Worm (Caenorhabditis elegans) whole organism, L4 larva: ENCODE data around the gene Y37D8A.16.

Experiments
- F26F4.8 ChIP-seq: fragments of 200-800 bp; sonication (Bioruptor generic); conservative IDR thresholded peaks from 2 replicates; pipeline ENCODE4 v1.3.6; 2022; ENCODE audit warnings: missing genetic modification characterization, missing compliant biosample characterization
- F37D6.2 ChIP-seq: sonication (generic microtip); optimal IDR thresholded peaks from 2 replicates; lab custom pipeline; 2016; ENCODE audit warnings: mild to moderate bottlenecking, missing genetic modification characterization, missing compliant biosample characterization
- R02D3.7 ChIP-seq: fragments of 150-350 bp; sonication (generic microtip); optimal IDR thresholded peaks from 3 replicates; lab custom pipeline; 2014; ENCODE audit warnings: missing biosample characterization, missing genetic modification characterization
- T20F7.1 ChIP-seq: fragments of 200-800 bp; sonication (Bioruptor generic); optimal IDR thresholded peaks from 2 replicates; lab custom pipeline; 2018; ENCODE audit warnings: mild to moderate bottlenecking, missing genetic modification characterization, missing compliant biosample characterization
- T26A8.4 ChIP-seq: fragments of 200-800 bp; sonication (Bioruptor generic); IDR thresholded peaks from 2 replicates; pipeline ENCODE4 v1.3.6; 2022; ENCODE audit warnings: missing genetic modification characterization, missing compliant biosample characterization
- Y48G9A.11 ChIP-seq: fragments of 200-800 bp; sonication (Bioruptor generic); IDR thresholded peaks from 2 replicates; pipeline ENCODE4 v1.3.6; 2022; ENCODE audit warnings: missing genetic modification reagents, missing genetic modification characterization, missing compliant biosample characterization
- Y5F2A.4 ChIP-seq: fragments of 200-800 bp; sonication (Bioruptor generic); optimal IDR thresholded peaks from 2 replicates; lab custom pipeline; 2018; ENCODE audit warnings: mild to moderate bottlenecking, missing genetic modification characterization, missing compliant biosample characterization
- Y75B8A.6 ChIP-seq: fragments of 200-800 bp; sonication (Bioruptor generic); IDR thresholded peaks from 2 replicates; pipeline ENCODE4 v1.3.6; 2022; ENCODE audit warnings: missing genetic modification reagents, missing genetic modification characterization, missing compliant biosample characterization
- ama-1 ChIP-seq: fragments of 150-350 bp; optimal IDR thresholded peaks from 2 replicates; lab custom pipeline; 2014; ENCODE audit warnings: inconsistent platforms, mixed read lengths
- attf-4 ChIP-seq: sonication (generic microtip); optimal IDR thresholded peaks from 3 replicates; lab custom pipeline; 2017; ENCODE audit warnings: missing biosample characterization, missing genetic modification characterization
- ceh-44 ChIP-seq: fragments of 200-800 bp; sonication (Bioruptor generic); IDR thresholded peaks from 2 replicates; pipeline ENCODE4 v1.3.6; 2022; ENCODE audit warnings: missing genetic modification reagents, missing genetic modification characterization, missing compliant biosample characterization
- ceh-62 ChIP-seq: sonication (generic microtip); optimal IDR thresholded peaks from 2 replicates; lab custom pipeline; 2017; ENCODE audit warnings: missing biosample characterization, missing genetic modification characterization
- ceh-82 ChIP-seq: sonication (generic microtip); optimal IDR thresholded peaks from 2 replicates; lab custom pipeline; 2017; ENCODE audit warnings: missing biosample characterization, missing genetic modification characterization
- ces-1 ChIP-seq: fragments of 150-350 bp; sonication (generic microtip); optimal IDR thresholded peaks from 4 replicates; lab custom pipeline; 2014; ENCODE audit warnings: missing biosample characterization, missing genetic modification reagents, missing genetic modification characterization
- cey-2 ChIP-seq: sonication (generic microtip); optimal IDR thresholded peaks from 3 replicates; lab custom pipeline; 2017; ENCODE audit warnings: missing genetic modification characterization, mild to moderate bottlenecking, missing compliant biosample characterization, antibody characterized with exemption, borderline replicate concordance; ENCODE audit not compliant: insufficient read depth
- daf-16 ChIP-seq, 3 experiments: sonication (generic microtip); optimal IDR thresholded peaks; 2 replicates each; lab custom pipeline; 2016 to 2017; ENCODE audit warnings: missing genetic modification characterization in 3 of 3, missing genetic modification reagents in 3 of 3, mild to moderate bottlenecking in 2 of 3, missing compliant biosample characterization in 2 of 3, missing biosample characterization in 1 of 3, moderate library complexity in 1 of 3
- dmd-9 ChIP-seq: fragments of 200-800 bp; sonication (Bioruptor generic); IDR thresholded peaks from 2 replicates; pipeline ENCODE4 v1.3.6; 2022; ENCODE audit warnings: missing genetic modification reagents, missing genetic modification characterization, missing compliant biosample characterization
- dve-1 ChIP-seq: sonication (generic microtip); optimal IDR thresholded peaks from 2 replicates; lab custom pipeline; 2017; ENCODE audit warnings: antibody characterized with exemption, mild to moderate bottlenecking, missing genetic modification characterization, missing compliant biosample characterization; ENCODE audit not compliant: insufficient read depth
- egl-43 ChIP-seq: fragments of 200-800 bp; sonication (Bioruptor generic); IDR thresholded peaks from 2 replicates; pipeline ENCODE4 v1.3.6; 2022; ENCODE audit warnings: missing genetic modification reagents, missing genetic modification characterization, missing compliant biosample characterization
- fos-1 ChIP-seq: fragments of 150-350 bp; optimal IDR thresholded peaks from 2 replicates; lab custom pipeline; 2014; ENCODE audit warnings: missing biosample characterization, missing genetic modification characterization
- hmg-1.1 ChIP-seq: fragments of 200-800 bp; sonication (Bioruptor generic); IDR thresholded peaks from 2 replicates; pipeline ENCODE4 v1.3.6; 2022; ENCODE audit warnings: missing genetic modification reagents, missing genetic modification characterization, missing compliant biosample characterization
- lin-1 ChIP-seq: fragments of 200-800 bp; sonication (Bioruptor generic); IDR thresholded peaks from 2 replicates; pipeline ENCODE4 v1.3.6; 2022; ENCODE audit warnings: missing genetic modification reagents, missing genetic modification characterization, missing compliant biosample characterization
- lin-13 ChIP-seq: fragments of 150-350 bp; optimal IDR thresholded peaks from 2 replicates; lab custom pipeline; 2014; ENCODE audit warnings: missing biosample characterization, missing genetic modification reagents, missing genetic modification characterization
- lin-15B ChIP-seq: fragments of 150-350 bp; sonication (generic microtip); optimal IDR thresholded peaks from 3 replicates; lab custom pipeline; 2014; ENCODE audit warnings: missing biosample characterization, missing genetic modification characterization
- lin-38 ChIP-seq: fragments of 200-800 bp; sonication (Bioruptor generic); IDR thresholded peaks from 2 replicates; pipeline ENCODE4 v1.3.6; 2022; ENCODE audit warnings: missing genetic modification reagents, missing genetic modification characterization, missing compliant biosample characterization
- lir-3 ChIP-seq: sonication (generic microtip); optimal IDR thresholded peaks from 2 replicates; lab custom pipeline; 2016; ENCODE audit warnings: mild to moderate bottlenecking, missing genetic modification characterization, missing compliant biosample characterization
- lsy-2 ChIP-seq, 2 experiments: fragments of 150-350 bp in 1 of 2; sonication (generic microtip) in 1 of 2; optimal IDR thresholded peaks; 2 replicates each; lab custom pipeline; 2014 to 2017; ENCODE audit warnings: missing biosample characterization in 2 of 2, missing genetic modification characterization in 2 of 2
- madf-5 ChIP-seq, 2 experiments: fragments of 200-800 bp; sonication (Bioruptor generic); IDR thresholded peaks; 2 replicates each; pipeline ENCODE4 v1.3.6; 2022; ENCODE audit warnings: missing compliant biosample characterization in 2 of 2, missing genetic modification characterization in 2 of 2
- madf-9 ChIP-seq: fragments of 200-800 bp; sonication (Bioruptor generic); conservative IDR thresholded peaks from 2 replicates; pipeline ENCODE4 v1.3.6; 2022; ENCODE audit warnings: missing genetic modification reagents, missing genetic modification characterization, missing compliant biosample characterization
- mep-1 ChIP-seq: fragments of 150-350 bp; sonication (generic microtip); optimal IDR thresholded peaks from 3 replicates; lab custom pipeline; 2014; ENCODE audit warnings: missing biosample characterization, missing genetic modification characterization
- nhr-10 ChIP-seq: fragments of 150-350 bp; optimal IDR thresholded peaks from 2 replicates; lab custom pipeline; 2014; ENCODE audit warnings: missing biosample characterization, missing genetic modification characterization
- nhr-25 ChIP-seq: sonication (generic microtip); optimal IDR thresholded peaks from 2 replicates; lab custom pipeline; 2017; ENCODE audit warnings: missing genetic modification characterization, mild to moderate bottlenecking, missing compliant biosample characterization, antibody characterized with exemption, moderate library complexity, borderline replicate concordance; ENCODE audit not compliant: insufficient read depth
- nhr-42 ChIP-seq: fragments of 200-800 bp; sonication (Bioruptor generic); IDR thresholded peaks from 2 replicates; pipeline ENCODE4 v1.3.6; 2022; ENCODE audit warnings: missing genetic modification characterization, missing compliant biosample characterization
- pha-4 ChIP-seq, 2 experiments: fragments of 150-350 bp in 1 of 2; fragments of 200-800 bp in 1 of 2; sonication (Bioruptor generic) in 1 of 2; IDR thresholded peaks in 1 of 2; optimal IDR thresholded peaks in 1 of 2; 2 replicates each; pipeline versions ENCODE4 v1.3.6 to Lab custom; 2014 to 2022; ENCODE audit warnings: missing genetic modification characterization in 2 of 2, missing genetic modification reagents in 2 of 2, missing biosample characterization in 1 of 2, missing compliant biosample characterization in 1 of 2
- php-3 ChIP-seq: fragments of 200-800 bp; sonication (Bioruptor generic); IDR thresholded peaks from 2 replicates; pipeline ENCODE4 v1.3.6; 2022; ENCODE audit warnings: missing genetic modification reagents, missing genetic modification characterization, missing compliant biosample characterization
- pqm-1 ChIP-seq: sonication (generic microtip); optimal IDR thresholded peaks from 2 replicates; lab custom pipeline; 2017; ENCODE audit warnings: missing biosample characterization, missing genetic modification characterization
- rbr-2 ChIP-seq: sonication (generic microtip); optimal IDR thresholded peaks from 2 replicates; lab custom pipeline; 2016; ENCODE audit warnings: missing genotype, missing genetic modification characterization, missing compliant biosample characterization
- saeg-2 ChIP-seq: fragments of 200-800 bp; sonication (Bioruptor generic); IDR thresholded peaks from 2 replicates; pipeline ENCODE4 v1.3.6; 2022; ENCODE audit warnings: missing genetic modification reagents, missing genetic modification characterization, missing compliant biosample characterization
- skn-1 ChIP-seq: fragments of 150-350 bp; optimal IDR thresholded peaks from 2 replicates; lab custom pipeline; 2014; ENCODE audit warnings: missing biosample characterization, missing genetic modification characterization
- snpc-1.2 ChIP-seq: fragments of 200-800 bp; sonication (Bioruptor generic); IDR thresholded peaks from 2 replicates; pipeline ENCODE4 v1.3.6; 2022; ENCODE audit warnings: missing genetic modification reagents, missing genetic modification characterization, missing compliant biosample characterization
- unc-130 ChIP-seq: sonication (generic microtip); optimal IDR thresholded peaks from 2 replicates; lab custom pipeline; 2016; ENCODE audit warnings: missing genetic modification reagents, missing genetic modification characterization, missing compliant biosample characterization
- vab-7 ChIP-seq: fragments of 200-800 bp; sonication (Bioruptor generic); IDR thresholded peaks from 2 replicates; pipeline ENCODE4 v1.3.6; 2022; ENCODE audit warnings: missing genetic modification reagents, missing genetic modification characterization, missing compliant biosample characterization
- zfp-2 ChIP-seq: sonication (generic microtip); optimal IDR thresholded peaks from 2 replicates; lab custom pipeline; 2016; ENCODE audit warnings: mild to moderate bottlenecking, missing genetic modification characterization, missing compliant biosample characterization
- zip-11 ChIP-seq: fragments of 200-800 bp; sonication (Bioruptor generic); IDR thresholded peaks from 2 replicates; pipeline ENCODE4 v1.3.6; 2022; ENCODE audit warnings: missing genetic modification characterization, missing compliant biosample characterization
- zip-2 ChIP-seq: fragments of 150-350 bp; optimal IDR thresholded peaks from 2 replicates; lab custom pipeline; 2014; ENCODE audit warnings: missing biosample characterization, missing genetic modification characterization
- ztf-11 ChIP-seq: fragments of 150-350 bp; optimal IDR thresholded peaks from 2 replicates; lab custom pipeline; 2014; ENCODE audit warnings: missing biosample characterization, missing genetic modification characterization
- ztf-7 ChIP-seq: fragments of 150-350 bp; optimal IDR thresholded peaks from 2 replicates; lab custom pipeline; 2014; ENCODE audit warnings: missing biosample characterization, missing genetic modification characterization

The Y37D8A.16 gene

ce11 chrIII:12875653-12876052, 42.8 kb downstream of the Y37D8A.16 start:
- TF ChIP-seq unc-130 (GFP tag; lab: Kevin White, UChicago) (peak; percentile 37), madf-9 (no peak), lin-13 (GFP tag; lab: Kevin White, UChicago) (peak; percentile 15), lin-38 (peak; percentile 50), nhr-25 (tag; lab: Kevin White, UChicago) (no peak), lsy-2 (tag; optimal IDR thresholded peaks at IDR 0.05; lab: Kevin White, UChicago) (peak in 1 of 2 experiments; percentile 5), ama-1 (lab: Kevin White, UChicago) (no peak), Y5F2A.4 (GFP tag; lab: Kevin White, UChicago) (no peak)

ce11 chrIII:12874606-12875066, 43.8 kb downstream of the Y37D8A.16 start, which contains the start of the genes mrg-1 and spcs-2:
Gene mrg-1 (minus strand): TSS chrIII:12874656.
Gene spcs-2 (plus strand): TSS chrIII:12875031.
- no peak for TF ChIP-seq ztf-11 (tag; lab: Kevin White, UChicago)
- TF ChIP-seq lin-1 (GFP tag; lab: Robert Waterston, UW), result peak; percentile 37; the same call in 1 of the 2 replicates
- peak; percentile 79 for TF ChIP-seq vab-7 (GFP tag; lab: Robert Waterston, UW)
- TF ChIP-seq pha-4 (GFP tag; IDR thresholded peaks at IDR 0.05; lab: Robert Waterston, UW), result peak; percentile 84
- TF ChIP-seq pha-4 (tag; optimal IDR thresholded peaks at IDR 0.05; lab: Kevin White, UChicago), result peak; percentile 29
- peak; percentile 91 for TF ChIP-seq dve-1 (tag; lab: Kevin White, UChicago)
- 0 out of 2 replicates have a peak, but pooled peaks have one; percentile 42 for TF ChIP-seq ceh-44 (GFP tag; lab: Robert Waterston, UW)
- no peak for TF ChIP-seq skn-1 (tag; lab: Kevin White, UChicago)
- TF ChIP-seq lin-38, result peak; percentile 88
- peak; percentile 32; the same call in 1 of the 2 replicates for TF ChIP-seq php-3 (GFP tag; lab: Robert Waterston, UW)
- TF ChIP-seq dmd-9 (GFP tag; lab: Robert Waterston, UW), result peak; percentile 73
- TF ChIP-seq R02D3.7 (tag; lab: Kevin White, UChicago), result peak; percentile 3
- TF ChIP-seq lir-3, result no peak
- TF ChIP-seq cey-2 (tag; lab: Kevin White, UChicago), result no peak
- peak; percentile 88 for TF ChIP-seq T26A8.4 (GFP tag; lab: Robert Waterston, UW)
- no peak for TF ChIP-seq ceh-62 (tag; lab: Kevin White, UChicago)
- TF ChIP-seq T20F7.1 (GFP tag; lab: Kevin White, UChicago), result no peak
- TF ChIP-seq unc-130 (GFP tag; lab: Kevin White, UChicago), result peak; percentile 93
- no peak for TF ChIP-seq fos-1 (tag; lab: Kevin White, UChicago)
- peak; percentile 83 for TF ChIP-seq hmg-1.1
- TF ChIP-seq Y75B8A.6 (GFP tag; lab: Robert Waterston, UW), result no peak
- no peak for TF ChIP-seq daf-16 (GFP tag; optimal IDR thresholded peaks at IDR 0.05; lab: Kevin White, UChicago)
- TF ChIP-seq daf-16 (tag; optimal IDR thresholded peaks at IDR 0.05; lab: Kevin White, UChicago), result peak; percentile 78
- no peak for TF ChIP-seq zip-11 (GFP tag; lab: Robert Waterston, UW)
- peak; percentile 24 for TF ChIP-seq zfp-2 (tag; lab: Kevin White, UChicago)
- peak; percentile 72; the same call in 1 of the 2 replicates for TF ChIP-seq egl-43 (GFP tag; lab: Robert Waterston, UW)
- peak; percentile 45 for TF ChIP-seq ces-1 (GFP tag; lab: Kevin White, UChicago)
- TF ChIP-seq Y48G9A.11 (GFP tag; lab: Robert Waterston, UW), result peak; percentile 74
- no peak for TF ChIP-seq nhr-10 (tag; lab: Kevin White, UChicago)
- no peak for TF ChIP-seq pqm-1 (tag; lab: Kevin White, UChicago)
- TF ChIP-seq madf-5 (GFP tag; IDR thresholded peaks at IDR 0.05; lab: Robert Waterston, UW), result 0 out of 4 replicates have a peak, but pooled peaks of 1 of the 2 experiments have one; percentile 39
- TF ChIP-seq snpc-1.2 (GFP tag; lab: Robert Waterston, UW), result 0 out of 2 replicates have a peak, but pooled peaks have one; percentile 25
- peak; percentile 96 for TF ChIP-seq mep-1 (tag; lab: Kevin White, UChicago)
- no peak for TF ChIP-seq saeg-2 (GFP tag; lab: Robert Waterston, UW)
- TF ChIP-seq nhr-42, result peak; percentile 67
- no peak for TF ChIP-seq nhr-25 (tag; lab: Kevin White, UChicago)
- TF ChIP-seq lin-15B, result peak; percentile 59
- no peak for TF ChIP-seq F26F4.8 (GFP tag; lab: Robert Waterston, UW)
- peak; percentile 56 for TF ChIP-seq zip-2 (tag; lab: Kevin White, UChicago)
- peak; percentile 71 for TF ChIP-seq F37D6.2
- no peak for TF ChIP-seq attf-4 (tag; lab: Kevin White, UChicago)
- TF ChIP-seq ceh-82 (tag; lab: Kevin White, UChicago), result no peak
- peak; percentile 44 for TF ChIP-seq ztf-7 (tag; lab: Kevin White, UChicago)
- TF ChIP-seq rbr-2, result peak; percentile 87
